Fruit fly (Drosophila melanogaster) whole organism, pupa: ENCODE measurements around the gene vret.

ENCODE experiments used
- CG12605 ChIP-seq: fragments of 200-800 bp; sonication (Bioruptor generic); IDR thresholded peaks from 2 replicates; pipeline ENCODE4 v1.3.6; 2022; ENCODE audit warnings: missing biosample characterization, missing genetic modification characterization
- CG15710 ChIP-seq: fragments of 200-800 bp; sonication (Bioruptor generic); optimal IDR thresholded peaks from 2 replicates; lab custom pipeline; 2018; ENCODE audit warnings: missing biosample characterization, mild to moderate bottlenecking, missing genetic modification characterization, moderate library complexity
- CG17806 ChIP-seq: fragments of 200-800 bp; sonication (Bioruptor generic); optimal IDR thresholded peaks from 2 replicates; lab custom pipeline; 2018; ENCODE audit warnings: missing biosample characterization, mild to moderate bottlenecking, missing genetic modification characterization, moderate library complexity
- D1 ChIP-seq: fragments of 200-800 bp; sonication (Bioruptor generic); optimal IDR thresholded peaks from 2 replicates; lab custom pipeline; 2018; ENCODE audit warnings: missing biosample characterization, mild to moderate bottlenecking, missing genetic modification characterization, moderate library complexity
- Ets98B ChIP-seq: fragments of 200-800 bp; sonication (Bioruptor generic); IDR thresholded peaks from 2 replicates; pipeline ENCODE4 v1.3.6; 2022; ENCODE audit warnings: missing biosample characterization, missing genetic modification characterization
- Pif1A ChIP-seq: fragments of 200-800 bp; sonication (Bioruptor generic); optimal IDR thresholded peaks from 3 replicates; lab custom pipeline; 2016; ENCODE audit warnings: missing biosample characterization, missing genetic modification characterization
- Pif1B ChIP-seq: fragments of 200-800 bp; sonication (Bioruptor generic); optimal IDR thresholded peaks from 3 replicates; lab custom pipeline; 2016; ENCODE audit warnings: missing biosample characterization, missing genetic modification characterization

dm6 chr3R:22771670-22772069, 26.3 kb upstream of the vret start, which contains the start of gene CG43095:
- TF ChIP-seq Pif1B (GFP tag; lab: Kevin White, UChicago) (no peak), CG17806 (tag; lab: Kevin White, UChicago) (no peak), CG12605 (no peak), Pif1A (GFP tag; lab: Kevin White, UChicago) (no peak), D1 (tag; lab: Kevin White, UChicago) (no peak), Ets98B (GFP tag; lab: Robert Waterston, UW) (no peak), CG15710 (tag; lab: Kevin White, UChicago) (no peak)
